Worm (Caenorhabditis elegans) whole organism, L1 larva: Measurements from ENCODE around the gene F41G3.6.

Source experiments
- alr-1 ChIP-seq: fragments of 200-800 bp; sonication (Bioruptor generic); optimal IDR thresholded peaks from 2 replicates; lab custom pipeline; 2018; ENCODE audit warnings: borderline replicate concordance, mild to moderate bottlenecking, missing genetic modification characterization, missing compliant biosample characterization
- ama-1 ChIP-seq: fragments of 150-350 bp; optimal IDR thresholded peaks from 2 replicates; lab custom pipeline; 2014
- blmp-1 ChIP-seq: fragments of 150-350 bp; optimal IDR thresholded peaks from 2 replicates; lab custom pipeline; 2014; ENCODE audit warnings: missing biosample characterization, missing genetic modification characterization
- ceh-63 ChIP-seq: fragments of 200-800 bp; sonication (Bioruptor generic); optimal IDR thresholded peaks from 2 replicates; lab custom pipeline; 2018; ENCODE audit warnings: mild to moderate bottlenecking, missing genetic modification characterization, missing compliant biosample characterization
- ceh-8 ChIP-seq: fragments of 200-800 bp; sonication (Bioruptor generic); optimal IDR thresholded peaks from 2 replicates; lab custom pipeline; 2018; ENCODE audit warnings: mild to moderate bottlenecking, missing genetic modification characterization, moderate library complexity, missing compliant biosample characterization
- ceh-88 ChIP-seq: fragments of 200-800 bp; sonication (Bioruptor generic); IDR thresholded peaks from 2 replicates; pipeline ENCODE4 v1.3.6; 2022; ENCODE audit warnings: missing genetic modification characterization, missing compliant biosample characterization
- ces-1 ChIP-seq: fragments of 150-350 bp; optimal IDR thresholded peaks from 2 replicates; lab custom pipeline; 2014; ENCODE audit warnings: missing biosample characterization, missing genetic modification reagents, missing genetic modification characterization
- efl-1 ChIP-seq, 4 experiments: fragments of 150-350 bp; optimal IDR thresholded peaks in 3 of 4; peaks in 1 of 4; 1 replicate in 1 of 4; 2 replicates in 3 of 4; lab custom pipeline; 2014; ENCODE audit warnings: missing biosample characterization in 2 of 4, missing genetic modification characterization in 2 of 4, missing genetic modification reagents in 2 of 4
- egl-13 ChIP-seq: sonication (generic microtip); optimal IDR thresholded peaks from 2 replicates; lab custom pipeline; 2016; ENCODE audit warnings: missing genotype, missing genetic modification reagents, missing genetic modification characterization, missing compliant biosample characterization
- fkh-4 ChIP-seq: sonication (generic microtip); optimal IDR thresholded peaks from 2 replicates; lab custom pipeline; 2016; ENCODE audit warnings: missing compliant biosample characterization, missing genetic modification characterization, borderline replicate concordance
- fos-1 ChIP-seq: fragments of 150-350 bp; optimal IDR thresholded peaks from 2 replicates; lab custom pipeline; 2014; ENCODE audit warnings: missing biosample characterization, missing genetic modification characterization
- hlh-4 ChIP-seq: sonication (generic microtip); optimal IDR thresholded peaks from 2 replicates; lab custom pipeline; 2016; ENCODE audit warnings: mild to moderate bottlenecking, missing genetic modification characterization, missing compliant biosample characterization
- hpl-2 ChIP-seq: fragments of 150-350 bp; optimal IDR thresholded peaks from 2 replicates; lab custom pipeline; 2014; ENCODE audit warnings: missing biosample characterization, missing genetic modification reagents, missing genetic modification characterization
- irx-1 ChIP-seq: sonication (generic microtip); optimal IDR thresholded peaks from 2 replicates; lab custom pipeline; 2016; ENCODE audit warnings: missing genetic modification characterization, missing compliant biosample characterization
- jun-1 ChIP-seq: fragments of 150-350 bp; optimal IDR thresholded peaks from 2 replicates; lab custom pipeline; 2014; ENCODE audit warnings: missing biosample characterization, missing genetic modification reagents, missing genetic modification characterization
- lin-14 ChIP-seq: fragments of 200-800 bp; sonication (Bioruptor generic); optimal IDR thresholded peaks from 2 replicates; lab custom pipeline; 2018; ENCODE audit warnings: mild to moderate bottlenecking, missing genetic modification characterization, moderate library complexity, missing compliant biosample characterization
- lin-35 ChIP-seq, 2 experiments: fragments of 150-350 bp; optimal IDR thresholded peaks; 2 replicates each; lab custom pipeline; 2014; ENCODE audit warnings: missing biosample characterization in 2 of 2, missing genetic modification characterization in 2 of 2, missing genetic modification reagents in 2 of 2
- lin-39 ChIP-seq: fragments of 150-350 bp; optimal IDR thresholded peaks from 2 replicates; lab custom pipeline; 2014; ENCODE audit warnings: missing biosample characterization, missing genetic modification reagents, missing genetic modification characterization
- mdl-1 ChIP-seq, 2 experiments: fragments of 150-350 bp; optimal IDR thresholded peaks; 2 replicates each; lab custom pipeline; 2014 to 2017; ENCODE audit warnings: missing biosample characterization in 2 of 2, missing genetic modification characterization in 2 of 2, inconsistent platforms in 1 of 2
- mep-1 ChIP-seq: fragments of 150-350 bp; optimal IDR thresholded peaks from 2 replicates; lab custom pipeline; 2014; ENCODE audit warnings: missing biosample characterization, missing genetic modification characterization
- nhr-11 ChIP-seq: fragments of 150-350 bp; optimal IDR thresholded peaks from 2 replicates; lab custom pipeline; 2014; ENCODE audit warnings: missing biosample characterization, missing genetic modification characterization
- nhr-19 ChIP-seq: fragments of 200-800 bp; sonication (Bioruptor generic); conservative IDR thresholded peaks from 2 replicates; pipeline ENCODE4 v1.3.6; 2022; ENCODE audit warnings: missing genetic modification characterization, missing compliant biosample characterization
- nhr-28 ChIP-seq: fragments of 150-350 bp; optimal IDR thresholded peaks from 2 replicates; lab custom pipeline; 2014; ENCODE audit warnings: missing biosample characterization, missing genetic modification characterization
- nhr-77 ChIP-seq: fragments of 150-350 bp; optimal IDR thresholded peaks from 2 replicates; lab custom pipeline; 2014; ENCODE audit warnings: missing biosample characterization, missing genetic modification characterization
- nhr-84 ChIP-seq: sonication (generic microtip); optimal IDR thresholded peaks from 2 replicates; lab custom pipeline; 2017; ENCODE audit warnings: missing biosample characterization, missing genetic modification characterization
- pag-3 ChIP-seq: sonication (generic microtip); optimal IDR thresholded peaks from 2 replicates; lab custom pipeline; 2017; ENCODE audit warnings: missing genetic modification characterization, mild to moderate bottlenecking, missing compliant biosample characterization, antibody characterized with exemption, borderline replicate concordance; ENCODE audit not compliant: insufficient read depth
- pax-3 ChIP-seq: fragments of 200-800 bp; sonication (Bioruptor generic); optimal IDR thresholded peaks from 2 replicates; lab custom pipeline; 2018; ENCODE audit warnings: mild to moderate bottlenecking, missing genetic modification characterization, moderate library complexity, missing compliant biosample characterization
- rnt-1 ChIP-seq: sonication (generic microtip); optimal IDR thresholded peaks from 2 replicates; lab custom pipeline; 2016; ENCODE audit warnings: mild to moderate bottlenecking, missing genetic modification characterization, moderate library complexity, missing compliant biosample characterization
- tlp-1 ChIP-seq: fragments of 150-350 bp; optimal IDR thresholded peaks from 2 replicates; lab custom pipeline; 2014; ENCODE audit warnings: missing biosample characterization, missing genetic modification characterization
- unc-130 ChIP-seq: fragments of 150-350 bp; optimal IDR thresholded peaks from 2 replicates; lab custom pipeline; 2017; ENCODE audit warnings: missing biosample characterization, missing genetic modification characterization, inconsistent platforms
- unc-62 ChIP-seq: fragments of 150-350 bp; optimal IDR thresholded peaks from 2 replicates; lab custom pipeline; 2014; ENCODE audit warnings: missing biosample characterization, missing genetic modification reagents, missing genetic modification characterization
- xbp-1 ChIP-seq: sonication (generic microtip); optimal IDR thresholded peaks from 2 replicates; lab custom pipeline; 2016; ENCODE audit warnings: missing genetic modification characterization, missing compliant biosample characterization
- ztf-11 ChIP-seq, 2 experiments: sonication (generic microtip); optimal IDR thresholded peaks; 2 replicates each; lab custom pipeline; 2016 to 2017; ENCODE audit warnings: missing genetic modification characterization in 2 of 2, missing biosample characterization in 1 of 2, missing compliant biosample characterization in 1 of 2
- ztf-4 ChIP-seq: fragments of 150-350 bp; optimal IDR thresholded peaks from 2 replicates; lab custom pipeline; 2014; ENCODE audit warnings: missing biosample characterization, missing genetic modification characterization

Gene F41G3.6

DNA sequence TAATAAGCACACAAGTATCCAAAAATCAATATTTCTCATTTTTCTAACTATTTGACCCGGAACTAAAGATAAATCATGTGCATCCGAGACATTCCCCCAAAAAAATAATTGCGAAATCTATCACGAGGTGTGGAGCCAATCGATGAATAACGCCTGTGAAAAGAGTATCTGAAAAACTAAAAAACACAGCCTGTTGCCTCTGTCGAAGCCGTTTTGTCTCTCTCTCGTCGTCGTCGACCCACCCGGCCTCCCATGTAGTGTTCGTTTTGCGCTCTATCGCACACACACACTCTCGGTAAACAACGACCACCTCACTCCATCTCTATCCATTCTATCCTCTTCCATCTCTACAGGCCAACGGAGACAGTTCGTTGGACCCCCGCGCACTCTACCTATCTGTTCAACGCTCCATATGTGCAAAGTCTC lies 40.0 kb downstream of the F41G3.6 start (continued):
- TF ChIP-seq fos-1 (tag; lab: Kevin White, UChicago) (no peak), lin-35 (GFP tag; optimal IDR thresholded peaks at IDR 0.05; lab: Kevin White, UChicago) (peak; percentile 32 to 60), nhr-28 (tag; lab: Kevin White, UChicago) (no peak), lin-39 (peak; percentile 15), ceh-63 (GFP tag; lab: Kevin White, UChicago) (no peak), blmp-1 (tag; lab: Kevin White, UChicago) (no peak)

- TF ChIP-seq lin-39 (no peak), unc-62 (GFP tag; lab: Kevin White, UChicago) (no peak), nhr-84 (tag; lab: Kevin White, UChicago) (no peak), ces-1 (GFP tag; lab: Kevin White, UChicago) (no peak), mdl-1 (tag; optimal IDR thresholded peaks at IDR 0.05; lab: Kevin White, UChicago) (no peak), ztf-4 (tag; lab: Kevin White, UChicago) (no peak), nhr-77 (tag; lab: Kevin White, UChicago) (no peak), hpl-2 (no peak), lin-14 (GFP tag; lab: Kevin White, UChicago) (no peak), irx-1 (tag; lab: Kevin White, UChicago) (no peak), pax-3 (tag; lab: Kevin White, UChicago) (no peak), hlh-4 (tag; lab: Kevin White, UChicago) (no peak), pag-3 (tag; lab: Kevin White, UChicago) (no peak), ztf-11 (tag; optimal IDR thresholded peaks at IDR 0.05; lab: Kevin White, UChicago) (no peak), unc-130 (tag; lab: Kevin White, UChicago) (no peak), nhr-11 (no peak)
Observed at ce11 chrII:6783377-6783829, 40.7 kb downstream of the F41G3.6 start, which contains the start of gene gldi-2. Gene gldi-2 (plus strand): TSS chrII:6783427.

ce11 chrII:6788672-6789298 lies 46.1 kb downstream of the F41G3.6 start, which contains the start of gene T13C2.3:
Gene T13C2.3 (plus strand): TSS chrII:6789248.
- TF ChIP-seq ceh-88 (GFP tag; lab: Robert Waterston, UW), result no peak
- TF ChIP-seq alr-1, result no peak
- no peak for TF ChIP-seq tlp-1 (tag; lab: Kevin White, UChicago)
- peak; percentile 6 for TF ChIP-seq rnt-1 (tag; lab: Kevin White, UChicago)
- TF ChIP-seq jun-1 (tag; lab: Kevin White, UChicago), result no peak
- peak; percentile 31 for TF ChIP-seq lin-14 (GFP tag; lab: Kevin White, UChicago)
- TF ChIP-seq efl-1 (optimal IDR thresholded peaks at IDR 0.05; lab: Kevin White, UChicago), result no peak
- peak in 1 of 2 experiments; percentile 9 for TF ChIP-seq efl-1 (GFP tag; optimal IDR thresholded peaks at IDR 0.05 in 1 of 2; lab: Kevin White, UChicago)
- TF ChIP-seq xbp-1, result no peak
- TF ChIP-seq nhr-28 (tag; lab: Kevin White, UChicago), result no peak
- TF ChIP-seq mep-1, result no peak
- no peak for TF ChIP-seq nhr-19 (GFP tag; lab: Robert Waterston, UW)

DNA sequence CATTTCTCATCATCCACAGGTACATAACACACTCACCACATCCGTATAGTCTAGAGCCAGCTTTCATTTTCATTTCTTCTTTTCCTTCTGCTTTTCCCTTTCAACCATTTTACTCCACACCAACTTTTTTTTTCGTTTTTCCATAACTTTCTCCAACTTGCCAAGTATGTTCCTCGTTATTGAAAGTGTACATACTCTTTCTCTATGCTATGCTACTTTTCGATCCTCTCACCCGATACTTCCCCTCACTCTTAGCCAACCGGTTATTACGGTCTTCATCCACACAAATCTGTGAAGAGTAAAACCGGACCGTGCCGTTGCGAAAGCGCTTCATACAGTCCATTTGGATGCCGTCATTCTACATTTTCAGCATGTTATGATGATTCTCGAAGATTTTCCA lies 49.2 kb downstream of the F41G3.6 start, which contains the start of gene T13C2.2:
Gene T13C2.2, plus strand, starts transcription at position 301 of the 400 bp plus-strand sequence.
- no peak for TF ChIP-seq ceh-8
- no peak for TF ChIP-seq ama-1
- no peak for TF ChIP-seq ceh-88 (GFP tag; lab: Robert Waterston, UW)
- TF ChIP-seq fkh-4 (tag; lab: Kevin White, UChicago), result no peak
- TF ChIP-seq egl-13 (tag; lab: Kevin White, UChicago), result no peak
- TF ChIP-seq blmp-1 (tag; lab: Kevin White, UChicago), result peak; percentile 52
- no peak for TF ChIP-seq nhr-84 (tag; lab: Kevin White, UChicago)
